Fruit fly (Drosophila melanogaster): ENCODE data around the gene CG6908.
A peak's percentile ranks its signal among the peaks of the same experiment; 100 is the strongest.

Gene CG6908

DNA sequence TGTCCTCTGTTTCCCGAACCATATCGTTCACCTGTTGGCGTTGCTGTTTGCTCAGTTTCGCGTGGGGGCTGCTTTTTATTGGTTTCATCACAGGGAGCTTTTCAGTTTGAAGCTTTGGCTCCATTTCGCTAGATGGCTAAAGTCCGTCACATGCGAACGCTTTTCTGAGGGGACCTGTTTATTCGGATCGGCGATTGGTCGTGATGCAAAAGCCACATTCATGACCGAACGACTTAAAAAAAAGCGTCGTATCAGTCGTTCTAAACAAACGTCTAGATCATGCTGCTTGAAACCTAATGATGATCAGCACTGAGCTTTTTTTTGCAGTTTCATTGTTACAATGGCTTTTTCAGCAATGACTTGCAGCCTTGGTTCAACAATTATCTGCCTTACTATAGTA lies at the start of gene CG6908:
Gene CG6908, minus strand, starts transcription at position 152 of the 400 bp plus-strand sequence.
- TF ChIP-seq noc (tag; optimal IDR thresholded peaks at IDR 0.05), result peak; percentile 4

DNA sequence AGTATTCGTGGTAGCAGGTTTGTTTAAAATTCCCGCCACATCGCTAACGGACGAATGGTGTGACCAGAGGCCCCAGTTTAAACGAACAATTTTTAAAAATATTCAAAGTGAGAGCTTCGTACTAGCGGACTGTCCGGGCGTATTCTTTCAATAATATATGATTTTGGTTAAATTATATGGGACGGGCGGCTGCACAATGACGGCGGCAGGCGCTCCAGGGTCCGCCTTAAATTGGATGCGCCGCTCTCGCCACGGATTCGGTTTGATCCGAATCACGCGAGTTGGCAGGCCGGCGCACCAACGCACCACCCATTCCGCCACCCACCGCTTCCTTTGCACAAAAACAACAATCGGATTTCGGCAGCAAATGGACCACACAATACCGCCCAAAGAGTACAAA lies 45.5 kb upstream of the CG6908 start, which contains the start of gene CG14721:
Gene CG14721, plus strand, starts transcription at position 111 of the 400 bp plus-strand sequence.
- no peak for TF ChIP-seq noc (tag; optimal IDR thresholded peaks at IDR 0.05)

DNA sequence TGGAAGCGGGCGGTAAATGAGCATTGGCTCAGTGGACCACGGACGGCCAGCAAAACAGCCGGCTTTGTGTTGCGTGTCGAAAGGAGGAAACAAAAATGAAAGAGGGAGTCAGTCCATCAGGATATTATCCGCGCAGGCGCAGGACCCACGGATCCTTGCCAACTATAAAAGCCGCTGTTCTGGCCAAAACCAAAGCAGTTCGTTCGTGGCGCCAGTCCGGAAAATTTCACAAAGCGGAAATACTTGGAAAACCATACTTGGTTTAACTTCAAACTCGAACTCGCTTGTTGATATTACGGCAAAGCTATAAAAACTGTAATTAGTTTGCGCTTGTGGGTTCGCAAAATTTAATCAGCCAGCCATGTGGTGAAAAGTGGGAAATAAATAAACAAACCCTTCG lies 31.7 kb upstream of the CG6908 start, which contains the start of gene CG12594:
Gene CG12594, plus strand, starts transcription at position 142 of the 400 bp plus-strand sequence.
- TF ChIP-seq noc (tag; optimal IDR thresholded peaks at IDR 0.05), result no peak

DNA sequence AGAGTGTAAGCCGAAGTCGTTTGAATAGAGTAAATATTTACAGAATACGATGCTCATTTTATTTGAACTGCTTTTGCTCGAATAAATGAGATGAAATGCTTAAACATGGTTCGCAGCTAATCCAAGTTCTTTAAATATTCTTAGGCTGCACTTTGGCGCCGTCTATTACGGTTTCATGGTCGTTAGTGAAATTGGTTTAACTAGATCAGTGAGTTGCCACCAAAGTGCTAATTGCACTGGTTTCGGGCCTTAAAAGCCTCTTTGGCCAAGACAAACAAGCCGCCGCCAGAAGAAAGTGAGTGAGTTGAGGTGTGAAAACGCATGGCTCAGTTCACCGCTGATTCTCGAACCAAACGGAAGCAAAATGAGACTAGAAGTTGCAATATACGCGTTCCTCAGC lies 21.5 kb upstream of the CG6908 start, which contains the start of gene CG14720:
Gene CG14720, plus strand, starts transcription at position 301 of the 400 bp plus-strand sequence.
- TF ChIP-seq noc (tag; optimal IDR thresholded peaks at IDR 0.05), result no peak

DNA sequence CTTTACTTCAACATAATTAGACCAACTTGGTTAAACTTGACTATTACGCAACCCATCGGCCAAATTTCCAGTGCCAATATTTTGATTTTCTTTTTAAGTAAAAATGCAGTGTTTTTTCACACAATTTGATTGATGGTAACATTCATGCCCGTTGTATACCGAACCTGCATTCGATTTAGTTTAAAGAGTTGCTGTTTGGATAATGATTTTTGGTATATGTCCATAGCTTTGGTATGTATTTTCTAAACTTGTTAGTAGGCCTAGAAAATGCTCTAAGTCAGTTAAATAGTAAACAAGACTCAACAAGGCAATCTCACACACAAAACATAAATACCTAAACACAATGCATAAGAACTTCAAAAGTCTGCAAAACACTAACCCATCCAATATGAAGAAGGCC lies 13.9 kb upstream of the CG6908 start, which contains the start of gene I-t:
Gene I-t, plus strand, starts transcription at position 301 of the 400 bp plus-strand sequence.
- TF ChIP-seq noc (tag; optimal IDR thresholded peaks at IDR 0.05), result no peak

DNA sequence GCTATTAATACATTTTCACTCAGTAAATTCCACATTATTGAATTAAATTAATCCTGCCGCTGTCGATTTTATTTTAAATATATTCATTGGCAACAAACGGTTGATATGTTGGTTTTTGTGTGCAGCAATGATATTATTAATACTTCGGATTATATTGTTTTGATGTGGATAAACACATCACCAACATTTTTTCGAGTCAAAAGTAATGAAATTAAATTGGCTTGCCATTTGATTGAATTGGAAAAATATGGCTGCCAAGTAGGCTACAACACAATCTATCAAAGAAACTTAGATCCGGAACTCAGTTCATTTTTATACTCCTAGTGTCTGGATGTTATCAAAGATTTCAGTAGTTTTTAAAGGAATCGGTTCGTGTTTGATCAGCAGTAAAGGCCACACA lies 10.5 kb upstream of the CG6908 start, which contains the start of gene CG14718:
Gene CG14718, plus strand, starts transcription at position 301 of the 400 bp plus-strand sequence.
- TF ChIP-seq noc (tag; optimal IDR thresholded peaks at IDR 0.05), result no peak

DNA sequence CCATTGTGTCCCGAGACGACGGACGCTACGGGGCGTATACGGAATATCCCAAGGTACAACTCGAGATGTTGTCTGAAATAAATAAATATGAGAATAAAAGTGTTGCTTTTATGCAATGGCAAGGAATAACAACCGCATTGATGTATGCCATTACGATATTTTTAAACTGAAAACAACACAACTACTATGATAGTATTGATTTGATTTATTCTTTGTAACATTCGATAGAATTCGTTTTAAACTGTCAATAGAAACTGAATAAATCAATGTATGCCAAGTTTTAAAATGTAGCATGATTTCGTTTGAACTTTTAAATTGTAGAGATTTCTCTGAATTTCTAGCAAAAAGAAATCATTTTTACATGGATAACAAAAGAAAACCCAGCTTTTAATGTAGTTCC lies 6.4 kb upstream of the CG6908 start, which contains the start of gene CG14717:
Gene CG14717, plus strand, starts transcription at position 301 of the 400 bp plus-strand sequence.
- TF ChIP-seq noc (tag; optimal IDR thresholded peaks at IDR 0.05), result no peak

DNA sequence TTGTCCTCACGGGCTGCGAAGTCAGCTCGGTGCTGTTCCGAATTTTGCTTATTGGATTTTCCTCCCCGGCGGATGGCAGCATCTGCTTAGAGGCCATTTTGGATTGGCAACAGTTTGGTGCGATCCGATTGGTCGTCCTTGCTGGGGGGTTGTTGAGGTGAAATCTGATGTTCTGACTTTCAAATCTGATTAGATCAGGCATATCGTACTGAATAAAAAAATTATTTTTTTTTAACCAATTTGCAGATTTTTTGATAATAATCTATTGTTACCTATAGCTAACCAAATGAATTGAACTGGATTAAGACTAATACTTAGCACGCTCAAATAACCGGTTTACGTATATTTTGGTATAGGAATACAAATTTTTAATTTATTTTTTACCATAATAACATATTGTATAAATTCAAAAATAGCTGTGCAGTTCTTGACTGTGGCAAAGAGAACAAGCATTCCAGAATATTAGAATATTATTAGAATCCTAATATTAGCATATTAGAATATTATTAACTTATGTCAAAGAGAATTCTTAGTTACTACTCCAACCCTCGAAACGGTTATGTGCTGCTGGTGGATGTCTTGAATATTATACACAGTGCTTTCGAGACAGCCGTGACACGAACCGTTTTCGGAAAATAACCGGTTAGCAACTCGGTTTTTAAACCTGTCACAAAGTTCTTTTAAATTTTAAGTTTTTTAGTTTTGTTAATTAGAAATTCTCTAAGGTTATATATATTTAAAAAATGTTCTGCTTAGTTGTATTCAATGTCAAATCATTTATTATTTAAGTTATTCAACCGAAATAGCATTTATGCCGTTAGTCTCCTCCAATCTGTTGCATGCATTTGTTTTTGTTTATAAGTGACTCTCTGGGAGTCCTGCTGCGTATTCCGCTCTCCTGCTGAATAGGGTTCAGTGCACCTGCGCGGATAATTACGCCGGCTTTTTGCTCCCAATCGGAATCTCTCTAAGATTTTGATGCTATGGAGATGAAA lies 4.8 kb upstream of the CG6908 start, which contains the start of gene Fer3:
Gene Fer3, minus strand, starts transcription at position 1 of the 995 bp plus-strand sequence.
- no peak for TF ChIP-seq noc (tag; optimal IDR thresholded peaks at IDR 0.05)

DNA sequence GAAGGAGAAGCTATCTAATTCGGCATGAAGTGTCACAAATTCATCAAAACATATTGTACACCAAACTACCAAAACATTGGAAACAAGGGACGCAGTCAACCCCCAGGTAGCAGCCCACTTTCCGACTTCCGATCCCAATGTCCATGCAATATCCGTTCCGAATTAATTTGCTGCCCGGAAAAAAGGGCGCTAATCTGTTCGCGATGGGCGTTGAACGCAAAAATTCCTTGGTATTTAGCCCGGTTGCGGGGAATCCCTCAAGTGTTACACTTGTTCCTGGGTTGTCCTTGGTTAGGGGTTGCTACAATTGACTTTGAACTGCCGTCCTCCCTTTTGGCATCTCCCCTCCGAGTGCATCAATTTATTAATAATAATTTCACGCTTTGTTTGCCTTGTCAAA lies 2.7 kb upstream of the CG6908 start:
- no peak for TF ChIP-seq noc (tag; optimal IDR thresholded peaks at IDR 0.05)

DNA sequence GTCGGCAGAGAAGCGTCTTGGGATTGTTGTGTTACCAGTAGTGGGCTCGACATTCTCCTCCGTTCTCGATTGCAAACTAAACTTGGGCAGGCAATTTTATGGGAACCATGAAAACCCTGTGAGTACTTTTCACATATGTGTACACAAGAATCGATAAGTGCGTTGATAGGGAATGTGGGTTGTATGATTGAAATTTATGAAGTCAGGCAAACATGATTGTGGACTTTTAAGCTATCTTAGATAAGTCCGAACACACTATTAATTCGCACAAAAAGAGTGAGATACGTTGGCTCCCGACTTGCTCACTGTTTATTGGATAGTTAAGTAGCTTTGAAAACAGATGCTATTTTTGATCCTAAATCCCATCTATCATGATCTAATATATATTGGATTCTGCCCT lies 1.9 kb upstream of the CG6908 start, which contains the start of gene CG18765:
Gene CG18765, minus strand, starts transcription at position 53 of the 400 bp plus-strand sequence.
- no peak for TF ChIP-seq noc (tag; optimal IDR thresholded peaks at IDR 0.05)

DNA sequence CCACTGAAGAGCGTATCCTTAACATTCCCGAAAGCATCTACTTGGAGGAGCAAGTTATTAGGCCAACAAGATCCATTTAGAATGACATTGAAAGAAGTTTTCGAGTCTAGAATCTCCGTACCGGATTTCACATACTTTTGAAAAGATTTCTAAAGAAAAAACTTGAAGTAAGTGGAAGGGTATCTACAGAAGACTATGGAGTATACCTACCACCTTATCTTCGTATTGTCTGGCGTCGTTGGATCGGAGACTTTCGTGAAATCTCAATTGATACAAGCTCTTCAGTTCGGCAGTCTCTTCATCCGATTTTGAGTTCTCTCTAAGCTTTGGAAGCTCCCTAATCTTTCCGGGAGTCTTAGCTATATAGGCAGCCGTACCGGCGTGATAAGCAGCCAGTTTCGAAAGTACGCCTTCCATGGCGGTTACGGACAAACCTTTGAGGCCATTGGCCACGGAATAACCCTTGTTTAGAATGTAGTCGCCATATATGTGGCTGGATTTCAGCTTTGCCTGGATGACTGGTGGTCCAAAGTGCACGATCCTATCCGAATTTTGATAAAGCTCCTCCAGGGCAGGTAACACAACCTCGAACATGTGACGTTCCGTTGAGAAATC lies 1.1 kb upstream of the CG6908 start:
- TF ChIP-seq noc (tag; optimal IDR thresholded peaks at IDR 0.05), result no peak

DNA sequence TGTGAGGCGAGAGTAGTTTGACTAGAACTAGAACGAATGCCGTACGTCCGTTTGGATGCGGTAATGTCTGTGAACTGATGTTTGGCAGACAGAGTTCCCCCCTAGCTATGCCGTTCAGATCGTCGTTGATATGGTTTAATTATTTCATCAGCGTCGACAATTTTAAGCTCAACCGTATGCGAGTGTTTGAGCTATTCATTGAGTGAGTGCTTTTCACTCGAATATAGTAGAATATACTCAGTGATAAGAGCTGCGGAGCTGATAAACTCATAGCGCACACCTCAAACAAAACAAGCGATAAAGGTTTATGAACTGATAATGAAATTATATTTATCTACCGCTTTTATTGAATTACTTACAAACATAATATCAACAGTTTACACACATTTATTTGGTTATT lies 1.8 kb downstream of the CG6908 start, which contains the start of gene CG6834:
Gene CG6834, minus strand, starts transcription at position 79 of the 400 bp plus-strand sequence.
- no peak for TF ChIP-seq noc (tag; optimal IDR thresholded peaks at IDR 0.05)

DNA sequence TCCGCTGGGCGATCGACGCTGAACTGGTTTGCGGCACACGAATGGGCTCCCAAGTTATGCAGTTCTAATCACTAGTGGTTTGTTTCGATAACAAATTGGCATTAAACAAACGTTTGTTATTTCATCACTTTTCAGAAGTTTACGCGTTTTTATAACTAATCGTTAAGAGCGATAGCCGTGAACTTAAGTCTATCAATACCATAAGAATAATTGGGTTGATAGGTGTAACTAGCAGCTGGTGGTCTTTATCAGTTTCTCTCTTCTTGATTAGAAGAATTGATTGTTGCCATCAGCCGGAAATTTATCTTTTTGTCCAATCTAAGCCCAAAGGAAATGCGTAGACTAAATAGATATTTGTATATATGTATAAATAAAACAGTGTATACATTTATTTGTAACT lies 5.5 kb downstream of the CG6908 start, which contains the start of gene CG6830:
Gene CG6830, minus strand, starts transcription at position 27 of the 400 bp plus-strand sequence.
- TF ChIP-seq noc (tag; optimal IDR thresholded peaks at IDR 0.05), result no peak

DNA sequence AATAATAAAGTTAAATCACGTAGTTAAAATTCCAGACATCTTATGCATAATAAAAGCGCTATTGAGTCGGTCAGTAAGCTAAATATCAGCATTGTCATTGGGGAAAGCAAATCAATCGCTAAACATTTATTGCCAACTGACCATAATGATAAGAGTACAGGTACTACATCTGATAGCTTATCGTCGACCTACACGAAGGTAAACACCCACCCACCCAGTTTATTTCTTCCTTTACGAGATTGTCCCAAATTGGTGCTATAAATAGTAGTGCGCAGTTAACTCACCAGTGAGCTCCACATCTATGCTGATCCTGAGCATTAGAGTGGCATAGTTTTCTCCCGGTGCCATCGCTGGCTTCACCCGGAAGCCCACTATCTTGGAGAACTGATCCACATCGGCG lies 6.2 kb downstream of the CG6908 start:
- TF ChIP-seq noc (tag; optimal IDR thresholded peaks at IDR 0.05), result no peak

DNA sequence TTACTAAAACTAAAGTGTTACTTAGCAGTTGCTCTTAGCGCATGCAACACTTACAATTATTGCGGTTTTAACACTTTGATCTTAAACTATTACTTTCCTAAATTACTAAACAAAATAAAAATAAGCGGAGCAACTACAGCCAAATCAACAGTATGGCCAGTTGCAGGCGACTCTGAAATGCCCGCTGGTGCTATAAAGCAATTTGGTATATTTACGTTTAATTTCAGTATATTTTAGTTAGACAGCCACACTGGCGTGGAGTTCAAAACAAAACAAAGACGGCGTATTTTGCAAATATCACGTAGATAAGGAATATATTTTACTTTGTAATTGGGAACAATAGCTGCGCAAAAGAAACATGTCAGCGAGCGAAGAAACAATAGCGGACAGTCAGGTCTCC lies 10.3 kb downstream of the CG6908 start, which contains the start of the genes Taf12 and Ho:
Gene Taf12, minus strand, starts transcription at position 178 of the 400 bp plus-strand sequence.
Gene Ho, plus strand, starts transcription at position 231 of the 400 bp plus-strand sequence.
- no peak for TF ChIP-seq noc (tag; optimal IDR thresholded peaks at IDR 0.05)

DNA sequence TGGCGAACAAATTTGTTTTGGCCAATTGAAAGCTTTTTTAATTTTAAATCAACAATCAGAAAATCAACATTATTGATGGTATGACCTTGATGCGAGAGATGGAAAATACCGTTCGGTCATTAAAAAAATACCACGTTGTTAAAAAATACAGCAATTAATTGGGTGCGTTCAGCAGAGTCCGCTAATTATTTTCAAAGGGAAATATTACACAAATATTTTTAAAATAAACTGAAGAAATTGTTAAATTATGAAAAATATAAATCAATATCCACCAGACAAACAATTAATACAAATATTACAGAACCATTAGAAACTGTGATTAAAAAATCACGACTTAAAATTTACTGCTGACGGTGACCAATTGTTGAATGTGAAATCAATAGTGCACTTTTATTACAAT lies 11.8 kb downstream of the CG6908 start, which contains the start of gene CG18476:
Gene CG18476, minus strand, starts transcription at position 101 of the 400 bp plus-strand sequence.
- peak; percentile 87 for TF ChIP-seq noc (tag; optimal IDR thresholded peaks at IDR 0.05)

All from whole organism, larva.